Worm (Caenorhabditis elegans): ENCODE measurements around the gene dpf-6.

Gene dpf-6

ce11 chrIII:8047412-8047811 lies 9.4 kb downstream of the dpf-6 start, which contains the start of gene K12H4.2:
Gene K12H4.2, plus strand, starts transcription at chrIII:8047712.
- no peak for TF ChIP-seq pes-1 (GFP tag; IDR thresholded peaks at IDR 0.05)
- no peak for TF ChIP-seq scrt-1 (GFP tag; IDR thresholded peaks at IDR 0.05)
- TF ChIP-seq tbx-11 (GFP tag; IDR thresholded peaks at IDR 0.05), result no peak
- no peak for TF ChIP-seq ceh-13 (GFP tag; optimal IDR thresholded peaks at IDR 0.05)
- TF ChIP-seq F13C5.2 (tag; optimal IDR thresholded peaks at IDR 0.05), result no peak

DNA sequence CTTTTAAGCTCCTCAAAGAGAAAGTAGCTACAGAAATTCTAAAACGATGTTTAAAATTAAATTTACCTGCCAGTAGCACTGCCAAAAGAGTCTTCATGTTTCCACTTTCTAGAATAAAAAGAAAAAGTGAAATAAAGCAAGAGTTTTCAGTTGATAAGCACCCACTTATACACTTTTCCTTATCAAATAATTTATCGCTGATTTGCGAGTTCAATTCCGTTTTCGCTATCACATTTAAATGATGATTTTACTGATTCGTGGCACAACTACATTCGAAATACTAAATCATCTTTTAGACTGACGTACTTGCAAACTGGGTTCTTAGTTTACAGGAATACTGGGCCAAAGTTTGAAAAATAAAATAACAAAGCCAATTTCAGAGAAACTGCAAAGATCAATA lies 12.9 kb downstream of the dpf-6 start, which contains the start of gene K12H4.7:
TSS of gene K12H4.7 (minus strand) at position 138 of the 400 bp plus-strand sequence.
- no peak for TF ChIP-seq flt-1 (GFP tag; IDR thresholded peaks at IDR 0.05)
- no peak for TF ChIP-seq aly-1 (tag; optimal IDR thresholded peaks at IDR 0.05)
- no peak for TF ChIP-seq pes-1 (GFP tag; IDR thresholded peaks at IDR 0.05)
- no peak for TF ChIP-seq ceh-36 (tag; optimal IDR thresholded peaks at IDR 0.05)
- no peak for TF ChIP-seq hmbx-1 (tag; optimal IDR thresholded peaks at IDR 0.05)
- no peak for TF ChIP-seq hmg-4 (GFP tag; optimal IDR thresholded peaks at IDR 0.05)
- TF ChIP-seq scrt-1 (GFP tag; IDR thresholded peaks at IDR 0.05), result no peak
- TF ChIP-seq tbx-37 (GFP tag; conservative IDR thresholded peaks at IDR 0.05), result no peak
- TF ChIP-seq sea-1 (GFP tag; conservative IDR thresholded peaks at IDR 0.05), result no peak
- TF ChIP-seq ama-1 (optimal IDR thresholded peaks at IDR 0.05), result no peak

DNA sequence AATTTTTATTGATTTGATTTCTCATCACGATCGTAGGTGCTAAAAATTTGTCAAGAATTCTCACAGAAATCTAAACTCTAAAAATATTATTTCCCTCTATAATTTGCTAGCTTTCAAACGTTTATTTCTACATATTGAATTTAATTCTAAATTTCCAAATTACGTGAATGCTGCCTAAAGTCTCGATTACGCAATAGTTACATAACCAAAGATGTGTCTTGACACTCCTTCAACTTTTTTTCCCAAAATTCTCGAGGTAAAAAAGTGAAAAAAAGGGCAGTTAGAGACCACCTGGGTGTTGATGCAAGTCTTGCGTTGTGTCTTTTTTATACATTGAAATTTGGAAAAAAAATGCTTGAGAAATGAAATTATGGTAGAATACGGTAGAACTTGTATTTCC lies 13.8 kb downstream of the dpf-6 start:
- TF ChIP-seq ets-7 (tag; optimal IDR thresholded peaks at IDR 0.05), result no peak
- TF ChIP-seq hmbx-1 (tag; optimal IDR thresholded peaks at IDR 0.05), result no peak
- no peak for TF ChIP-seq ceh-13 (GFP tag; optimal IDR thresholded peaks at IDR 0.05)
- TF ChIP-seq hmg-4 (GFP tag; optimal IDR thresholded peaks at IDR 0.05), result no peak

ce11 chrIII:8061114-8061513 lies 23.1 kb downstream of the dpf-6 start:
- TF ChIP-seq ceh-13 (GFP tag; optimal IDR thresholded peaks at IDR 0.05), result no peak
- TF ChIP-seq hnd-1 (tag; optimal IDR thresholded peaks at IDR 0.05), result no peak
- no peak for TF ChIP-seq ama-1 (optimal IDR thresholded peaks at IDR 0.05)
- TF ChIP-seq scrt-1 (GFP tag; IDR thresholded peaks at IDR 0.05), result no peak
- no peak for TF ChIP-seq ets-7 (tag; optimal IDR thresholded peaks at IDR 0.05)
- TF ChIP-seq tra-4 (tag; optimal IDR thresholded peaks at IDR 0.05), result no peak
- no peak for TF ChIP-seq flt-1 (GFP tag; IDR thresholded peaks at IDR 0.05)
- no peak for TF ChIP-seq aly-1 (tag; optimal IDR thresholded peaks at IDR 0.05)
- no peak for TF ChIP-seq hmg-4 (GFP tag; optimal IDR thresholded peaks at IDR 0.05)
- no peak for TF ChIP-seq pes-1 (GFP tag; IDR thresholded peaks at IDR 0.05)
- TF ChIP-seq B0310.2 (tag; optimal IDR thresholded peaks at IDR 0.05), result no peak

ce11 chrIII:8063659-8064058 lies 25.6 kb downstream of the dpf-6 start:
- TF ChIP-seq tra-4 (tag; optimal IDR thresholded peaks at IDR 0.05) (no peak), ceh-13 (GFP tag; optimal IDR thresholded peaks at IDR 0.05) (no peak), F13C5.2 (tag; optimal IDR thresholded peaks at IDR 0.05) (no peak), hmg-4 (GFP tag; optimal IDR thresholded peaks at IDR 0.05) (no peak), flt-1 (GFP tag; IDR thresholded peaks at IDR 0.05) (no peak), tbx-11 (GFP tag; IDR thresholded peaks at IDR 0.05) (no peak), scrt-1 (GFP tag; IDR thresholded peaks at IDR 0.05) (no peak), pes-1 (GFP tag; IDR thresholded peaks at IDR 0.05) (no peak), ceh-36 (tag; optimal IDR thresholded peaks at IDR 0.05) (no peak), hmbx-1 (tag; optimal IDR thresholded peaks at IDR 0.05) (no peak)

DNA sequence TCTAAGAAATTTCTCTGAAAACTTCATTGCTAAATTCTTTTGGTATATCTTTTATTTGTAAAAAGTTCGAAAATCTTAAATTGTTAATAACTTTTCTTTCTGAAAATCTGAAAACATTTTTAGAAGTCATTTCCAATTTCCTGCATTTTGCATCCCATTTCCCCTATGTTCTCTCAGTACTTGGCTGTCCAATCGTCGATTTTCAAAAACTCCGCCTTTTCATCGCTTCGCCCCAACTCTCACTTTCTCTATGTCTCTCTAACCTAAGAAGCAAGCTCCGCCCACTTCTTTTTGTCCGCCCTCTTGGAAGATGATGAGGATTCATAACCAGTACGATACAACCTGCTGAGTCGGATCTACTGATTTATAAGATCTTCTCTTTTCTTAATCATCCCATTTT lies 27.1 kb downstream of the dpf-6 start:
- TF ChIP-seq pes-1 (GFP tag; IDR thresholded peaks at IDR 0.05), result no peak
- no peak for TF ChIP-seq hmbx-1 (tag; optimal IDR thresholded peaks at IDR 0.05)
- TF ChIP-seq ceh-36 (tag; optimal IDR thresholded peaks at IDR 0.05), result no peak
- TF ChIP-seq sea-1 (GFP tag; conservative IDR thresholded peaks at IDR 0.05), result no peak
- no peak for TF ChIP-seq hmg-4 (GFP tag; optimal IDR thresholded peaks at IDR 0.05)
- no peak for TF ChIP-seq ceh-13 (GFP tag; optimal IDR thresholded peaks at IDR 0.05)
- no peak for TF ChIP-seq scrt-1 (GFP tag; IDR thresholded peaks at IDR 0.05)
- TF ChIP-seq hnd-1 (tag; optimal IDR thresholded peaks at IDR 0.05), result no peak
- TF ChIP-seq aly-1 (tag; optimal IDR thresholded peaks at IDR 0.05), result no peak
- TF ChIP-seq tbx-37 (GFP tag; conservative IDR thresholded peaks at IDR 0.05), result no peak
- TF ChIP-seq B0310.2 (tag; optimal IDR thresholded peaks at IDR 0.05), result no peak
- TF ChIP-seq flt-1 (GFP tag; IDR thresholded peaks at IDR 0.05), result no peak
- no peak for TF ChIP-seq ets-7 (tag; optimal IDR thresholded peaks at IDR 0.05)
- TF ChIP-seq ama-1 (optimal IDR thresholded peaks at IDR 0.05), result no peak
- TF ChIP-seq F13C5.2 (tag; optimal IDR thresholded peaks at IDR 0.05), result no peak
- no peak for TF ChIP-seq tra-4 (tag; optimal IDR thresholded peaks at IDR 0.05)
- no peak for TF ChIP-seq tbx-11 (GFP tag; IDR thresholded peaks at IDR 0.05)

- TF ChIP-seq ets-7 (tag; optimal IDR thresholded peaks at IDR 0.05) (no peak), ceh-13 (GFP tag; optimal IDR thresholded peaks at IDR 0.05) (no peak), B0310.2 (tag; optimal IDR thresholded peaks at IDR 0.05) (no peak), tbx-37 (GFP tag; conservative IDR thresholded peaks at IDR 0.05) (no peak), hmg-4 (GFP tag; optimal IDR thresholded peaks at IDR 0.05) (no peak), tbx-11 (GFP tag; IDR thresholded peaks at IDR 0.05) (no peak), ama-1 (optimal IDR thresholded peaks at IDR 0.05) (no peak), hnd-1 (tag; optimal IDR thresholded peaks at IDR 0.05) (no peak), F13C5.2 (tag; optimal IDR thresholded peaks at IDR 0.05) (no peak), tra-4 (tag; optimal IDR thresholded peaks at IDR 0.05) (no peak)
These were observed 28.9 kb downstream of the dpf-6 start, which contains the start of gene pros-1 for ce11 chrIII:8066989-8067388. Gene pros-1, plus strand, starts transcription at chrIII:8067289.

DNA sequence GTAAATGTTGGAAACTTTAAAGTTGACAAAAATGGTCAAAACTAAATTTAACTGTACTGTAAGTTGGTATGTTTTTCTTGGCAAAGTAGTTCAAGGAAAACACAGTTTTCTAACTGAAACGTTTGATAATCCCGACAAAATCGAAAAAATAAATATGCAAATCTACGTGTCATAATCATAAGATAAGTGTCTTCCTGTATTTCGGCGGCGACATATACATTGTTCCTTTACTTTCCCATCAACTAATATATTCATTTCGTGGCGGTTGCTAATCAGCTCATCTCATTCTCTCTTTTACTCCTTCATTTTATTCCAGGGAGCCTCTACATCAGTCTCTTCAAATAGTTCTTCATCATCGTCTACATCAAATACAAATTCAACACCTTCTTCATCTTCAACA lies 29.8 kb downstream of the dpf-6 start:
- TF ChIP-seq ets-7 (tag; optimal IDR thresholded peaks at IDR 0.05), result no peak
- no peak for TF ChIP-seq hmbx-1 (tag; optimal IDR thresholded peaks at IDR 0.05)
- no peak for TF ChIP-seq ceh-13 (GFP tag; optimal IDR thresholded peaks at IDR 0.05)
- no peak for TF ChIP-seq ceh-36 (tag; optimal IDR thresholded peaks at IDR 0.05)
- TF ChIP-seq flt-1 (GFP tag; IDR thresholded peaks at IDR 0.05), result no peak
